Fruit fly (Drosophila melanogaster): ENCODE results near the gene lcs.

lcs gene

DNA sequence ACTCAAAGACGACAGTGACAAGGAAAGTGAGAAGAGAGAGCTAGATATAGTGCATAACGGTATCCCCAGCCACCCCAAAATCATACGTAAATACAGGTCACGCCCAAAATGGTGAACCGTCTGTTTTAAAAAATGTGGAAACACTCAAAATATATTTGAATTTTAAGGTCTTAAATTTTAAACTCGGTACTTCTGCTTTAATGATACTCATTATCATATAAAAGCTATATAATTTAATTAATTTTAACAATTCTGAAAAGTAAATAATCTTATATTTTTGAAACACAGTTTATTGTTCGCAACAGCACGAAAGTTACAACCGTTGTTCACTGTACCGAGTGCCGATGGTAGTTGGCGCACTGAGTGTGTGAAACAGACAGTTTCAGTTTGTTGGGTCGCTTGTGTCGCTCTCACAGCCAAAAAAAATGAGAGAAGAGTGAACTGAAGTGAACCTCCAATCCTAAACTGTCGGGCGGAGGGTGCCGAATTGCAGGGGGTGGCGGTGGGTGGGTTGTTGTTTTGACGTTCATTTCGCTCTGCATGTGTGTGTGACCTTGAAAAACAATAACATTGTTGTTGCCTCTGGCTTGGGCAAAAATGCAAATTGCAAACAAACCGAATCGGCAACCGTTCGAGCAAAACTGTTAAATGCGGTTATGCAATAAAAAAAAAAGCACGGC is 30.7 kb downstream of the lcs start (continued):
- peak; percentile 89 for TF ChIP-seq CG6689 (GFP tag; IDR thresholded peaks at IDR 0.05)
- TF ChIP-seq Drgx (GFP tag; IDR thresholded peaks at IDR 0.05), result peak; percentile 85
- peak; percentile 86 for TF ChIP-seq fd3F (GFP tag; optimal IDR thresholded peaks at IDR 0.05)
- peak; percentile 85 for TF ChIP-seq Hr3 (GFP tag; optimal IDR thresholded peaks at IDR 0.05)
- TF ChIP-seq CG11723 (GFP tag; optimal IDR thresholded peaks at IDR 0.05), result peak; percentile 82
- TF ChIP-seq sug (tag; optimal IDR thresholded peaks at IDR 0.05), result peak; percentile 86
- peak; percentile 84 for TF ChIP-seq CG4730 (GFP tag; IDR thresholded peaks at IDR 0.05)
- TF ChIP-seq her (GFP tag; optimal IDR thresholded peaks at IDR 0.05), result no peak
- TF ChIP-seq phol (tag; optimal IDR thresholded peaks at IDR 0.05), result peak; percentile 94
- peak; percentile 91 for TF ChIP-seq nerfin-1 (tag; optimal IDR thresholded peaks at IDR 0.05)
- peak; percentile 23; the same call in 1 of the 2 replicates for TF ChIP-seq bbx (GFP tag; IDR thresholded peaks at IDR 0.05; ENCODE audit: partially characterized antibody)
- peak; percentile 93 for TF ChIP-seq slbo (GFP tag; IDR thresholded peaks at IDR 0.05)
- no peak for TF ChIP-seq da (GFP tag; optimal IDR thresholded peaks at IDR 0.05)
- TF ChIP-seq shn (GFP tag; optimal IDR thresholded peaks at IDR 0.05), result peak; percentile 26
- peak; percentile 81 for TF ChIP-seq dmrt11E (tag; optimal IDR thresholded peaks at IDR 0.05)
- peak; percentile 80 for TF ChIP-seq ase (GFP tag; IDR thresholded peaks at IDR 0.05)
- peak; percentile 89 for TF ChIP-seq wor (GFP tag; IDR thresholded peaks at IDR 0.05)
- TF ChIP-seq CG1792 (GFP tag; optimal IDR thresholded peaks at IDR 0.05), result no peak
- TF ChIP-seq Kr (GFP tag; optimal IDR thresholded peaks at IDR 0.05), result no peak
- peak; percentile 41 for TF ChIP-seq repo (GFP tag; optimal IDR thresholded peaks at IDR 0.05)
- TF ChIP-seq CG4424 (GFP tag; optimal IDR thresholded peaks at IDR 0.05), result peak; percentile 86
- TF ChIP-seq CG10959 (GFP tag; IDR thresholded peaks at IDR 0.05), result peak; percentile 59
- peak; percentile 93 for TF ChIP-seq CG18262 (tag; optimal IDR thresholded peaks at IDR 0.05)
- TF ChIP-seq Mrtf (GFP tag; IDR thresholded peaks at IDR 0.05), result peak; percentile 74
- peak; percentile 42 for TF ChIP-seq HLH54F (GFP tag; optimal IDR thresholded peaks at IDR 0.05)
- TF ChIP-seq CG14014 (GFP tag; IDR thresholded peaks at IDR 0.05), result peak; percentile 86
- TF ChIP-seq ttk (GFP tag; IDR thresholded peaks at IDR 0.05), result peak; percentile 83
- TF ChIP-seq Nf-YC (tag; optimal IDR thresholded peaks at IDR 0.05), result peak; percentile 86
- no peak for TF ChIP-seq ab (GFP tag; optimal IDR thresholded peaks at IDR 0.05)
- no peak for TF ChIP-seq CG7271 (tag; optimal IDR thresholded peaks at IDR 0.05)
- TF ChIP-seq Med (GFP tag), result peak; percentile 91
- peak; percentile 94 for TF ChIP-seq CG34376 (GFP tag; optimal IDR thresholded peaks at IDR 0.05)
- TF ChIP-seq CG9932 (GFP tag; IDR thresholded peaks at IDR 0.05), result peak; percentile 88
- TF ChIP-seq Gsc (GFP tag; IDR thresholded peaks at IDR 0.05), result peak; percentile 69
- peak; percentile 91 for TF ChIP-seq seq (GFP tag; IDR thresholded peaks at IDR 0.05)
- TF ChIP-seq fru (optimal IDR thresholded peaks at IDR 0.05), result no peak
- TF ChIP-seq CG10565 (GFP tag; optimal IDR thresholded peaks at IDR 0.05), result no peak
- TF ChIP-seq CG12942 (GFP tag; optimal IDR thresholded peaks at IDR 0.05), result peak; percentile 77
- peak; percentile 83 for TF ChIP-seq lilli (GFP tag; optimal IDR thresholded peaks at IDR 0.05)
- TF ChIP-seq Sry-δ (GFP tag; optimal IDR thresholded peaks at IDR 0.05), result no peak
- 0 out of 2 replicates have a peak, but pooled peaks have one; percentile 27 for TF ChIP-seq unc-4 (GFP tag; IDR thresholded peaks at IDR 0.05; ENCODE audit: partially characterized antibody)
- TF ChIP-seq Dek (tag; optimal IDR thresholded peaks at IDR 0.05), result peak; percentile 94
- TF ChIP-seq Spps (tag; optimal IDR thresholded peaks at IDR 0.05), result peak; percentile 78
- no peak for TF ChIP-seq br (optimal IDR thresholded peaks at IDR 0.05)
- no peak for TF ChIP-seq hkb (optimal IDR thresholded peaks at IDR 0.05)
- TF ChIP-seq hkb (GFP tag; IDR thresholded peaks at IDR 0.05), result peak; percentile 92
- TF ChIP-seq NfI (GFP tag; optimal IDR thresholded peaks at IDR 0.05), result peak; percentile 94
- no peak; the same call in 1 of the 2 replicates for TF ChIP-seq CG13287 (GFP tag; IDR thresholded peaks at IDR 0.05; ENCODE audit: partially characterized antibody)
- peak; percentile 92 for TF ChIP-seq CG10979 (tag; optimal IDR thresholded peaks at IDR 0.05)
- TF ChIP-seq CG2712 (tag; optimal IDR thresholded peaks at IDR 0.05), result peak; percentile 93
- peak; percentile 99 for TF ChIP-seq grau (tag; optimal IDR thresholded peaks at IDR 0.05)
